Worm (Caenorhabditis elegans): ENCODE measurements around the gene pat-4.
A peak's percentile ranks its signal among the peaks of the same experiment; 100 is the strongest.

Gene pat-4

ce11 chrIII:42725-43124 lies 51.9 kb downstream of the pat-4 start:
- TF ChIP-seq sdz-38 (tag; optimal IDR thresholded peaks at IDR 0.05) (no peak), akir-1 (GFP tag; optimal IDR thresholded peaks at IDR 0.05) (no peak), F37B4.10 (GFP tag; IDR thresholded peaks at IDR 0.05) (0 out of 2 replicates have a peak, but pooled peaks have one; percentile 89), Y95B8A.8 (GFP tag; IDR thresholded peaks at IDR 0.05) (no peak), F52B5.7 (tag; optimal IDR thresholded peaks at IDR 0.05) (no peak), rec-8 (tag; optimal IDR thresholded peaks at IDR 0.05) (no peak), rpc-1 (optimal IDR thresholded peaks at IDR 0.05) (no peak), rpc-1 (tag; optimal IDR thresholded peaks at IDR 0.05) (no peak), egrh-3 (GFP tag; IDR thresholded peaks at IDR 0.05) (peak; percentile 90; the same call in 1 of the 2 replicates), zfh-2 (GFP tag; conservative IDR thresholded peaks at IDR 0.05) (peak; percentile 91)

- TF ChIP-seq egl-44 (GFP tag; IDR thresholded peaks at IDR 0.05), result 0 out of 2 replicates have a peak, but pooled peaks have one; percentile 11
- 0 out of 2 replicates have a peak, but pooled peaks have one; percentile 30 for TF ChIP-seq cebp-2 (GFP tag; IDR thresholded peaks at IDR 0.05)
- no peak for TF ChIP-seq ceh-58 (GFP tag; IDR thresholded peaks at IDR 0.05)
- TF ChIP-seq egrh-3 (GFP tag; IDR thresholded peaks at IDR 0.05), result peak; percentile 93
- no peak for TF ChIP-seq ztf-3 (GFP tag; optimal IDR thresholded peaks at IDR 0.05)
- TF ChIP-seq ceh-40 (GFP tag; IDR thresholded peaks at IDR 0.05), result no peak
- peak; percentile 87 for TF ChIP-seq zfh-2 (GFP tag; conservative IDR thresholded peaks at IDR 0.05)
- TF ChIP-seq dox-1 (GFP tag; IDR thresholded peaks at IDR 0.05), result no peak
Observed at ce11 chrIII:41484-41883, 53.1 kb downstream of the pat-4 start.

- no peak for TF ChIP-seq akir-1 (GFP tag; optimal IDR thresholded peaks at IDR 0.05)
- no peak for TF ChIP-seq Y79H2A.3 (GFP tag; conservative IDR thresholded peaks at IDR 0.05)
- no peak for TF ChIP-seq F49E8.2 (tag; optimal IDR thresholded peaks at IDR 0.05; ENCODE audit: insufficient read depth)
- no peak for TF ChIP-seq Y53F4B.3 (GFP tag; IDR thresholded peaks at IDR 0.05)
- TF ChIP-seq tbp1 (GFP tag; optimal IDR thresholded peaks at IDR 0.05), result no peak
- no peak for TF ChIP-seq lin-26 (GFP tag; IDR thresholded peaks at IDR 0.05)
- TF ChIP-seq lin-35 (GFP tag; optimal IDR thresholded peaks at IDR 0.05), result no peak
- TF ChIP-seq cebp-2 (GFP tag; IDR thresholded peaks at IDR 0.05), result no peak
Observed at ce11 chrIII:40580-41113, 54.0 kb downstream of the pat-4 start, which contains the start of gene col-88. col-88 (plus strand) TSS chrIII:41063.

ce11 chrIII:39516-39915 lies 55.1 kb downstream of the pat-4 start:
- no peak for TF ChIP-seq madf-3 (GFP tag; IDR thresholded peaks at IDR 0.05)
- TF ChIP-seq zfh-2 (GFP tag; conservative IDR thresholded peaks at IDR 0.05), result peak; percentile 36; the same call in 1 of the 2 replicates
